Worm (Caenorhabditis elegans): Measurements from ENCODE around the gene mtq-2.
"Not testable (repeated sequence)": the region's sequence is repeated elsewhere in the genome, so short reads cannot be mapped to it uniquely, and the experiment has no call there.

mtq-2 gene

DNA sequence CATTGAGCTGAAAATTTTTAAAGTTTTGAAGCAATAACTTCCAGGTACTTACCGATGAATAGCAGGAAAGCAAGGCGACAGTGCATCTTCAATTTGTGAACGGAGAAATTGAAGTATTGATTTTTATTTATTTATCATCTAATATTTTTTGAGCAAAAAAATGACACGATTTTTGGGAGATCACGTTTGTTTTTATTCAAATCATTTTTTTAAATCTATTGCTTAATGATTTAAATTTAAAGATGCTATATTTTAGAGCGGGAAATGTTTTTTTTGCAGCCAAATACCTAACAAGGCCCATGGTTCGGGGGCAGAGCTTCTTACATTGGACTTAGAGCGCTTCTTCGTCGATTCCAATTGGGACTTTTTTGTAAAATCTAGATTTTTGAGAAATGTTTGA, 22.9 kb downstream of the mtq-2 start, which contains the start of gene C33C12.4:
Gene C33C12.4 (minus strand): TSS at position 101 of the 400 bp plus-strand sequence.
- no peak for TF ChIP-seq klf-2 (GFP tag; conservative IDR thresholded peaks at IDR 0.05)
- TF ChIP-seq T22C8.4 (GFP tag; IDR thresholded peaks at IDR 0.05), result no peak
- TF ChIP-seq med-1 (GFP tag; optimal IDR thresholded peaks at IDR 0.05; ENCODE audit: insufficient read depth), result no peak
- TF ChIP-seq flt-1 (GFP tag; IDR thresholded peaks at IDR 0.05), result no peak
- no peak for TF ChIP-seq ref-1 (GFP tag; conservative IDR thresholded peaks at IDR 0.05)
- TF ChIP-seq cog-1 (tag; optimal IDR thresholded peaks at IDR 0.05), result no peak
- TF ChIP-seq ztf-29 (GFP tag; IDR thresholded peaks at IDR 0.05), result no peak
- TF ChIP-seq ztf-23 (GFP tag; IDR thresholded peaks at IDR 0.05), result no peak
- no peak for TF ChIP-seq tab-1 (GFP tag; IDR thresholded peaks at IDR 0.05)

DNA sequence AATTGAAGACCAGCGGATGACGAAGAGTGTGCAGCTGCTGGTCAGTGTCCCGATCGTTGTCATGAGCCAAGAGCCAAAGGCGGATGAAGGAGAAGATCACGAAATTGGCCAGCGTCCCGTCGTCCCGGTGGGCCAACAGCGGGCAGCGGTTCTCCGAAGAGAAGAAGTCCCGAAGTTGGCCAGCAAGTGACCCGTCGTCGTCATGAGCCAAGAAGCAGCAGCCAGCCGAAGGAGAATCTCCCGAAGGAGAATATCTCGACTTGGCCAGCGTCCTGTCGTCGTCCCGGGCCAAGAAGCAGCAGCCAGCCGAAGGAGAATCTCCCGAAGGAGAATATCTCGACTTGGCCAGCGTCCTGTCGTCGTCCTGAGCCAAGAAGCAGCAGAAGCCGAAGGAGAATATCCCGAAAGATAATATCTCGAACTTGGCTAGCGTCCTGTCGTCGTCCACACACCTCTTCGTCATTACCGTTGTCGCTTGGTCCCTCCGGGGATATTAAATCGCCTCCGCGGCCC, 25.8 kb downstream of the mtq-2 start, which contains the start of gene C33C12.11:
Gene C33C12.11 (minus strand): TSS at position 463 of the 513 bp plus-strand sequence.
- TF ChIP-seq ztf-29 (GFP tag; IDR thresholded peaks at IDR 0.05); ref-1 (GFP tag; conservative IDR thresholded peaks at IDR 0.05); klf-2 (GFP tag; conservative IDR thresholded peaks at IDR 0.05): not testable (repeated sequence)

DNA sequence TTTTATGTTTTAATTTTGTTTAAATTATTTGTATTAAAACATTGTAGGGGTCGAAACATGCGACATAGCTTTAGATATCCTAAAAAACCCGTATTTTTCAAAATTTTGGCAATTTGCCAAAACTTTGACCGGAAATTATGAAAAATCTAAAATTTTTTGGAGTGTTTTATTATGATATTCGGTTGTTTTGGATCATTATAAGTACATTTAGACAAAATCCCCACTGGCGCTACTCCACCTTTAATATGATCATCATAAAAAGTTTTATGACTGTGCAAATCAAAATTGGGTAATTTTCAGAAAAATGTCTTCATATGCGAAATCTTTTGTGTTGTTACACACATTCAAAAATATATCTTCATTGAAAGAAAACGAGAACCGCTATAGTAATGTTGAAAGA, 35.5 kb downstream of the mtq-2 start, which contains the start of gene math-18:
Gene math-18 (plus strand): TSS at position 301 of the 400 bp plus-strand sequence.
- TF ChIP-seq ref-1 (GFP tag; conservative IDR thresholded peaks at IDR 0.05); klf-2 (GFP tag; conservative IDR thresholded peaks at IDR 0.05); tab-1 (GFP tag; IDR thresholded peaks at IDR 0.05): not testable (repeated sequence)

DNA sequence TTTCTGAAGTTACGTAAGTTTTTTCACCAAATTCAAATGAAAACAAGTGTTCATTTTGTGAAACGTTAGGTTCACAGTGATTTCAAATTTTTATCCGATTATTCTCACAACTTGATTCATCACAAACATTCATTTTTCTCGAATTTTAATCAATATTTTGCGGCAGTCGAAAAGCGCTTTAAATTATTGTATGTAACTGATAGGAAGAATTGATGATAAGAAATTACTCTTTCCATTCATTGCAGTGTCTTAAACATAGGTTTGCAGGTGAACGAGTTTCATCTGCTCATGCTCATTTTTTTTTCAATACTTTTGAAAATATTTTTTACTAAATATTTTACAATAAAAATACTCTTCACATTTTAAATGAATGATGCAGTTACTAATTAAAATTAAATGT, 36.8 kb downstream of the mtq-2 start:
- TF ChIP-seq ztf-23 (GFP tag; IDR thresholded peaks at IDR 0.05) (no peak), T22C8.4 (GFP tag; IDR thresholded peaks at IDR 0.05) (no peak), tab-1 (GFP tag; IDR thresholded peaks at IDR 0.05) (no peak), ztf-29 (GFP tag; IDR thresholded peaks at IDR 0.05) (no peak)

DNA sequence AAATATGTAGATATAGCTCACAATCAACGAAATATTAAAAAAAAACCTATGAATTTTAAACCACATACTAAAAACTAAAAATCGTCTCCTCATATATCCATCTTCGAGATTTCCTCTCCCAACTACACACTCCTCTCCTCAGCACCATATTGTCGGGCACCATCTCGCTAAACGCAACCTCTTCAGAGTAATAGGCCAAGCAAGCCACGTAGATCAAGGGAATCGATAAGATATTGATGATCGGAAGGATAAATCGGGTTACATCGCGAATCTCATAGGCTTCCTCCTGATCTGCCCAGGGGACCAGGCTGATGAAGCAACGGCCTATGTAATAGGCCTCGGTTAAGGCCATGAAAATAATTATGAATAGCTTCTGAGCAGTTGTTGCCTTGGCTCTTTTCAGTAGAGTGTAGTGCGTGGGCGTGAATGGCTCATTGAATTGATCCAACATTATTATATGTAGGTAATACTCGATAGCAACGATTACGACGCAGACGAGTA, 38.7 kb downstream of the mtq-2 start, which contains the start of the genes C40A11.7 and C40A11.8:
Gene C40A11.7 (minus strand): TSS at position 101 of the 501 bp plus-strand sequence.
Gene C40A11.8 (minus strand): TSS at position 451 of the 501 bp plus-strand sequence.
- TF ChIP-seq med-1 (GFP tag; optimal IDR thresholded peaks at IDR 0.05; ENCODE audit: insufficient read depth), result no peak
- no peak for TF ChIP-seq klf-2 (GFP tag; conservative IDR thresholded peaks at IDR 0.05)
- TF ChIP-seq ref-1 (GFP tag; conservative IDR thresholded peaks at IDR 0.05), result no peak
- no peak for TF ChIP-seq ztf-23 (GFP tag; IDR thresholded peaks at IDR 0.05)
- no peak for TF ChIP-seq T22C8.4 (GFP tag; IDR thresholded peaks at IDR 0.05)

DNA sequence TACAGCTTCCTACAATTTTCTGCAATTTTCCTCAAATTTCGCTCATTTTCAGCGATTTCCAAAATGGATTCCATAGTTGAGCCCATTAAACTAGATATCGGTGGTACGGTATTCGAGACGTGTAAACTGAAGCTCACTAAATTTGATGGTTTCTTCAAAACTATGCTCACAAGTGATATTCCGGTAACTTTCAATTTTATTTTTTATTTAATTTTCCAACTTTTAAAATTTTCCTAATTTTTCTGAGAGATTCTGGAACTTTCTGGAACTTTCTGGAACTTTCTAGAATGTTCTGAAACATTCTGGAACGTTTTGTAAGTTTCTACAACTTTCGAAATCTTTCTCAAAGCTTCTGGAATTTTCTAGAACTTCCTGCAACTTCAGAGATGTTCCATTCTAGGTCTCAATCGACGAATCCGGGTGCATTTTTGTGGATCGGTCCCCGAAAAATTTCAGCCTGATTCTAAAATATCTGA, 42.3 kb downstream of the mtq-2 start, which contains the start of gene C40A11.2:
Gene C40A11.2 (plus strand): TSS at position 51 of the 476 bp plus-strand sequence.
- no peak for TF ChIP-seq cog-1 (tag; optimal IDR thresholded peaks at IDR 0.05)
- no peak for TF ChIP-seq med-1 (GFP tag; optimal IDR thresholded peaks at IDR 0.05; ENCODE audit: insufficient read depth)
- TF ChIP-seq flt-1 (GFP tag; IDR thresholded peaks at IDR 0.05), result no peak
- TF ChIP-seq klf-2 (GFP tag; conservative IDR thresholded peaks at IDR 0.05), result no peak
- TF ChIP-seq ztf-23 (GFP tag; IDR thresholded peaks at IDR 0.05), result no peak
- no peak for TF ChIP-seq tab-1 (GFP tag; IDR thresholded peaks at IDR 0.05)
- TF ChIP-seq ztf-29 (GFP tag; IDR thresholded peaks at IDR 0.05), result no peak
- TF ChIP-seq T22C8.4 (GFP tag; IDR thresholded peaks at IDR 0.05), result no peak
- no peak for TF ChIP-seq ref-1 (GFP tag; conservative IDR thresholded peaks at IDR 0.05)

DNA sequence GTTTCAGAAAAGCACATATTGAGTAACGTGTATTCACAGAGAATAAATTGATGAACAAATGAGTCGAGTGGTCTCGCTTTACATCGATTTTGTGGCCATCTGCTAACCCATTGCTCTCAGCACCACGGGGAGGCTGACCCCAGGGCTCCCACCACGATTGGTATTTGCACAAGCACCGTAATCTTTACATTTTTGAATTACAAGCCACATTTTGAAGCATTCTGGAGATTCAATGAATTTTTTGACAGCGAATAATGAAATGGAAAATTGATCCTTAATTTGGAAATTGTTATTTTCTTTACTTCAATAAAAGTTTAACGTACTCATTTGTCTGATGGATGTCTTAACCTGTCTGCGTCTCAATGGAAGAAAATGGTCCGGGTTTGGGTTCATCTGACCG, 43.7 kb downstream of the mtq-2 start, which contains the start of gene C40A11.6:
Gene C40A11.6 (minus strand): TSS at position 101 of the 400 bp plus-strand sequence.
- TF ChIP-seq ztf-23 (GFP tag; IDR thresholded peaks at IDR 0.05), result no peak
- no peak for TF ChIP-seq flt-1 (GFP tag; IDR thresholded peaks at IDR 0.05)
- no peak for TF ChIP-seq T22C8.4 (GFP tag; IDR thresholded peaks at IDR 0.05)
- no peak for TF ChIP-seq cog-1 (tag; optimal IDR thresholded peaks at IDR 0.05)
- TF ChIP-seq tab-1 (GFP tag; IDR thresholded peaks at IDR 0.05), result no peak

DNA sequence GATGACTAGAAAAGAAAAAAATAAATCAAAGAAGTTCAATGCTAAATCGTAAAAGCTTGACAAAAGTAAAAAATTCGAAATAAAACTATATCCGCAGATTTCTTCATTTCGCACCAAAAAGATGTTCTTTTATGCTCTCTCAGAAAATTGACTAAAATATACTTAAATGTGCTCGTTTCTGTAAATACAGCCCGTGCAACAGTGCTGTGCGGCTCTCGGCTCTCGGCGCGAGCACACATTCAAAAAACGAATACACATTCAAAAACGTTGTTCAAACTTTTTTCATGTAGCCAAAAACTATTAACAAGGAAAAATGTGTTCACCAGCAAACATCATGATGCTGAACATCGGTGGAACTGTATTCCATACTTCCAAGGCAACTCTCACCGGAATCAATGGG, 48.4 kb downstream of the mtq-2 start, which contains the start of gene C40A11.3:
Gene C40A11.3 (plus strand): TSS at position 301 of the 400 bp plus-strand sequence.
- TF ChIP-seq tab-1 (GFP tag; IDR thresholded peaks at IDR 0.05) (no peak), cog-1 (tag; optimal IDR thresholded peaks at IDR 0.05) (no peak), ztf-23 (GFP tag; IDR thresholded peaks at IDR 0.05) (no peak), klf-2 (GFP tag; conservative IDR thresholded peaks at IDR 0.05) (no peak), ref-1 (GFP tag; conservative IDR thresholded peaks at IDR 0.05) (no peak), med-1 (GFP tag; optimal IDR thresholded peaks at IDR 0.05; ENCODE audit: insufficient read depth) (no peak), flt-1 (GFP tag; IDR thresholded peaks at IDR 0.05) (no peak), ztf-29 (GFP tag; IDR thresholded peaks at IDR 0.05) (no peak), T22C8.4 (GFP tag; IDR thresholded peaks at IDR 0.05) (no peak)

DNA sequence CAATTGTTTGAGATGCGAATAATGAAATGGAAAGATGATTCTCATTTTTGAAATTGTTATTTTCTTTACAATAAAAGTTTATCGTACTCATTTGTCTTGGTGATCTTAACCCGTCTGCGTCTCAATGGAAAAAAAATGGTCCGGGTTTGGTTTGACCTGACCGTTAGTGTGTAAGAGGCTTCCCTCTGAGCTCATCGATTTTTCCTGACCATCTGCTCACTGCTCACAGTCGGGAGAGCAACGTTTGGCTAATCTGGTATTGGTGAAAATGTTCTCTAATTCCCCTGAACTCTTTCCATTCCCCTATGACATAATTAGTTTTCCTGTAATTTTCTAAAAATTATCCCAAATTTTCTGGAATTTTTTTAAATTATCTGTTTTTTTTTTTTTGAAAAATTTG, 50.4 kb downstream of the mtq-2 start:
- TF ChIP-seq ref-1 (GFP tag; conservative IDR thresholded peaks at IDR 0.05) (no peak), ztf-29 (GFP tag; IDR thresholded peaks at IDR 0.05) (no peak), flt-1 (GFP tag; IDR thresholded peaks at IDR 0.05) (no peak), klf-2 (GFP tag; conservative IDR thresholded peaks at IDR 0.05) (no peak), cog-1 (tag; optimal IDR thresholded peaks at IDR 0.05) (no peak), ztf-23 (GFP tag; IDR thresholded peaks at IDR 0.05) (no peak), tab-1 (GFP tag; IDR thresholded peaks at IDR 0.05) (no peak), T22C8.4 (GFP tag; IDR thresholded peaks at IDR 0.05) (no peak), med-1 (GFP tag; optimal IDR thresholded peaks at IDR 0.05; ENCODE audit: insufficient read depth) (no peak)

DNA sequence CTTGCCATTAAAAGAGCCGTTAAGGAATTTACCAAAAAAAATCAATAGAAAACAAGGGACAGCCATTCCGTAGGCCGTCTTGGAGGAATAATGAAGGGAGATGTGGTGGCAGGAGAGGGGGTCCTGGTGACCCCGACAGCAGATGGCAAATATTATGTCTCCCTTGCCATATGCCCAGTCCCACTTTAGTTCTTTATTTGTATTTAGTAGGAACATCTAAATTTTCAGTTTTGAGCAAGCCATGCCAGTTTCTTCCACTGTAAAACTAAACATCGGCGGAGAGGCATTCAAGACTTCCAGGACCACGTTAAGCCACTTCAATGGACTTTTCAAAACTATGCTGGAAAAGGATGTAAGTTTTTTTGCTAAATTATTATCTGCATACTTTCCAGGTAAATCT, 52.0 kb downstream of the mtq-2 start, which contains the start of gene C40A11.4:
Gene C40A11.4 (plus strand): TSS at position 188 of the 400 bp plus-strand sequence.
- TF ChIP-seq T22C8.4 (GFP tag; IDR thresholded peaks at IDR 0.05) (peak; percentile 32; the same call in 1 of the 2 replicates), flt-1 (GFP tag; IDR thresholded peaks at IDR 0.05) (no peak)

Data from whole organism, midembryonic.